Worm (Caenorhabditis elegans) whole organism, L4/young adult: Measurements from ENCODE around the gene col-14.

Experiments
- W03F9.2 ChIP-seq: fragments of 150-350 bp; optimal IDR thresholded peaks from 2 replicates; lab custom pipeline; 2014; ENCODE audit warnings: missing biosample characterization, missing genetic modification characterization
- dao-5 ChIP-seq: sonication (generic microtip); optimal IDR thresholded peaks from 2 replicates; lab custom pipeline; 2016; ENCODE audit warnings: missing genotype, missing genetic modification characterization, moderate library complexity, missing compliant biosample characterization
- him-1 ChIP-seq: sonication (generic microtip); optimal IDR thresholded peaks from 2 replicates; lab custom pipeline; 2016; ENCODE audit warnings: missing genotype, missing genetic modification reagents, missing genetic modification characterization, missing compliant biosample characterization

DNA sequence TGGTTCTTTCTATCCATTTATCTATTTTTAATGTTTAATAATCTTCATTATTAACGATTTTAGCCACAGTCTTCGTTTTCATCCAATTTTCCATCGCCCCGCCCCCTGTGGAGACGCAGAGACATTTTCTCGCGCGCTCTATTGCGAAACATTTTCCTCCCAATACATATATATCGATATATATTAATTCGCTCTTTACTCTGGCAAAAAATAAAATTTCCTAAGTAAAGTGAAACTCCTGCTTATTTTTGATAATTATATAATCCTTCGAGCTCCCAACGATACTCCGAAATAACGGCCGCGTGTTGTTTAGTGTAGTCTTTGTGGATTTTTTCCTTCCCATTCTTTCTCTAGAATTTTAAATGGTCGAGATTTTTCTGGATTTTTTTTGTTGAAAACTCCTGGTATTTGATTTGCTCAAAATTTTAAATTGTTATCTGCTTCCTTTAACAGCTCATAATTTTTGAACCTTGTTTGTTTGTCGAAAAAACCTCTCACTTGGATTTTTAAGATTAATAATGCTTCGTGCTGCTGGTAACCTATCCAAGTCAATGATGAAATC, 24.7 kb upstream of the col-14 start, which contains the start of gene sucg-1:
- TF ChIP-seq dao-5 (tag; lab: Kevin White, UChicago) = no peak
- TF ChIP-seq W03F9.2 (tag; lab: Kevin White, UChicago) = no peak
- TF ChIP-seq him-1 (tag; lab: Kevin White, UChicago) = no peak
